Worm (Caenorhabditis elegans): ENCODE data around the gene seb-3.

The seb-3 gene

ce11 chrX:15076042-15076565 is 50.0 kb downstream of the seb-3 start, which contains the start of the genes H40L08.3 and H40L08.9 (continued):
- TF ChIP-seq C17E4.6 (GFP tag; IDR thresholded peaks at IDR 0.05) (0 out of 2 replicates have a peak, but pooled peaks have one; percentile 3), F49E8.2 (tag; optimal IDR thresholded peaks at IDR 0.05; ENCODE audit: insufficient read depth) (no peak), ets-4 (GFP tag; optimal IDR thresholded peaks at IDR 0.05) (no peak), sptf-2 (GFP tag; optimal IDR thresholded peaks at IDR 0.05) (no peak), F39B2.1 (GFP tag; IDR thresholded peaks at IDR 0.05) (no peak), hsf-1 (GFP tag; IDR thresholded peaks at IDR 0.05) (no peak), egl-44 (GFP tag; IDR thresholded peaks at IDR 0.05) (no peak), lir-1 (GFP tag; conservative IDR thresholded peaks at IDR 0.05) (no peak), ztf-25 (GFP tag; IDR thresholded peaks at IDR 0.05) (no peak), bed-1 (GFP tag; IDR thresholded peaks at IDR 0.05) (no peak), ccch-3 (GFP tag; optimal IDR thresholded peaks at IDR 0.05) (no peak), madf-3 (GFP tag; IDR thresholded peaks at IDR 0.05) (no peak), let-526 (GFP tag; IDR thresholded peaks at IDR 0.05) (no peak), ceh-79 (tag; optimal IDR thresholded peaks at IDR 0.05) (no peak), attf-6 (GFP tag; IDR thresholded peaks at IDR 0.05) (no peak), gei-17 (GFP tag; optimal IDR thresholded peaks at IDR 0.05) (peak; percentile 22), hlh-12 (tag; optimal IDR thresholded peaks at IDR 0.05) (no peak), F55B11.4 (tag; optimal IDR thresholded peaks at IDR 0.05; ENCODE audit: borderline replicate concordance, insufficient read depth) (no peak), B0336.3 (GFP tag; IDR thresholded peaks at IDR 0.05) (no peak), nfyb-1 (GFP tag; IDR thresholded peaks at IDR 0.05) (peak; percentile 52), lin-40 (tag; optimal IDR thresholded peaks at IDR 0.05) (no peak), him-1 (tag; optimal IDR thresholded peaks at IDR 0.05) (no peak), cebp-2 (GFP tag; IDR thresholded peaks at IDR 0.05) (no peak), ztf-3 (GFP tag; optimal IDR thresholded peaks at IDR 0.05) (no peak), ceh-100 (GFP tag; IDR thresholded peaks at IDR 0.05) (no peak), F57C9.4 (tag; optimal IDR thresholded peaks at IDR 0.05) (no peak), hmg-1.2 (GFP tag; IDR thresholded peaks at IDR 0.05) (no peak), F22D6.2 (tag; optimal IDR thresholded peaks at IDR 0.05) (no peak), dox-1 (GFP tag; IDR thresholded peaks at IDR 0.05) (peak; percentile 42), lsy-27 (tag; optimal IDR thresholded peaks at IDR 0.05; ENCODE audit: borderline replicate concordance, insufficient read depth) (no peak), Y95B8A.8 (GFP tag; IDR thresholded peaks at IDR 0.05) (no peak), rec-8 (tag; optimal IDR thresholded peaks at IDR 0.05) (no peak), T26A5.8 (tag; optimal IDR thresholded peaks at IDR 0.05) (no peak), akir-1 (GFP tag; optimal IDR thresholded peaks at IDR 0.05) (no peak), egl-18 (GFP tag; IDR thresholded peaks at IDR 0.05) (no peak), ama-1 (optimal IDR thresholded peaks at IDR 0.05) (peak; percentile 92), ama-1 (GFP tag; optimal IDR thresholded peaks at IDR 0.05) (no peak), madf-10 (tag; optimal IDR thresholded peaks at IDR 0.05) (no peak), tlf-1 (GFP tag; optimal IDR thresholded peaks at IDR 0.05) (no peak), atf-7 (tag; optimal IDR thresholded peaks at IDR 0.05) (peak; percentile 6), F23B12.7 (tag; optimal IDR thresholded peaks at IDR 0.05; ENCODE audit: insufficient read depth) (no peak), mes-4 (tag; optimal IDR thresholded peaks at IDR 0.05) (no peak), D2030.7 (GFP tag; IDR thresholded peaks at IDR 0.05) (no peak), lag-1 (GFP tag; IDR thresholded peaks at IDR 0.05) (no peak), F57A8.1 (GFP tag; optimal IDR thresholded peaks at IDR 0.05) (no peak), rcor-1 (GFP tag; IDR thresholded peaks at IDR 0.05) (no peak), repo-1 (tag; optimal IDR thresholded peaks at IDR 0.05) (no peak), unc-130 (GFP tag; optimal IDR thresholded peaks at IDR 0.05) (no peak), sea-2 (GFP tag; IDR thresholded peaks at IDR 0.05) (no peak), hlh-26 (GFP tag; conservative IDR thresholded peaks at IDR 0.05) (no peak)

All from whole organism, young adult.